Fruit fly (Drosophila melanogaster) whole organism, prepupa: ENCODE results near the gene CG11892.

Source experiments
- CG10669 ChIP-seq: fragments of 200-800 bp; sonication (Bioruptor generic); optimal IDR thresholded peaks from 3 replicates; lab custom pipeline; 2018; ENCODE audit warnings: missing biosample characterization, mild to moderate bottlenecking, missing genetic modification characterization, moderate library complexity
- CG11762 ChIP-seq: fragments of 200-800 bp; sonication (Bioruptor generic); optimal IDR thresholded peaks from 3 replicates; lab custom pipeline; 2016; ENCODE audit warnings: missing biosample characterization, missing genetic modification characterization; ENCODE audit not compliant: insufficient read depth
- CG15336 ChIP-seq: fragments of 200-800 bp; sonication (Bioruptor generic); IDR thresholded peaks from 2 replicates; pipeline ENCODE4 v1.3.6; 2022; ENCODE audit warnings: missing biosample characterization, missing genetic modification characterization
- CG3032 ChIP-seq: fragments of 200-800 bp; optimal IDR thresholded peaks from 2 replicates; lab custom pipeline; 2019; ENCODE audit warnings: missing biosample characterization, mild to moderate bottlenecking, missing genetic modification characterization, moderate library complexity
- CG3919 ChIP-seq: fragments of 200-800 bp; sonication (Bioruptor generic); optimal IDR thresholded peaks from 3 replicates; lab custom pipeline; 2016; ENCODE audit warnings: missing biosample characterization, missing genetic modification characterization
- CG4318 ChIP-seq: fragments of 200-800 bp; sonication (Bioruptor generic); optimal IDR thresholded peaks from 3 replicates; lab custom pipeline; 2017; ENCODE audit warnings: missing biosample characterization, mild to moderate bottlenecking, missing genetic modification characterization
- CG6163 ChIP-seq: fragments of 200-800 bp; sonication (Bioruptor generic); IDR thresholded peaks from 3 replicates; pipeline ENCODE4 v1.3.6; 2022; ENCODE audit warnings: missing biosample characterization, missing genetic modification characterization
- CG6808 ChIP-seq: fragments of 200-800 bp; sonication (Bioruptor generic); optimal IDR thresholded peaks from 3 replicates; lab custom pipeline; 2017; ENCODE audit warnings: missing biosample characterization, missing genetic modification characterization, mild to moderate bottlenecking, moderate library complexity, missing genetic modification reagents
- CG6854 ChIP-seq: fragments of 200-800 bp; sonication (Bioruptor generic); optimal IDR thresholded peaks from 2 replicates; lab custom pipeline; 2017; ENCODE audit warnings: missing biosample characterization, mild to moderate bottlenecking, missing genetic modification characterization
- CG7368 ChIP-seq: fragments of 200-800 bp; sonication (Bioruptor generic); optimal IDR thresholded peaks from 3 replicates; lab custom pipeline; 2016; ENCODE audit warnings: missing biosample characterization, missing genetic modification characterization
- CG8632 ChIP-seq: fragments of 200-800 bp; sonication (Bioruptor generic); optimal IDR thresholded peaks from 3 replicates; lab custom pipeline; 2016; ENCODE audit warnings: missing biosample characterization, missing genetic modification characterization
- CG9139 ChIP-seq: fragments of 200-800 bp; sonication (Bioruptor generic); optimal IDR thresholded peaks from 3 replicates; lab custom pipeline; 2017; ENCODE audit warnings: missing biosample characterization, mild to moderate bottlenecking, missing genetic modification characterization
- Eip75B ChIP-seq: fragments of 200-800 bp; sonication (Bioruptor generic); optimal IDR thresholded peaks from 3 replicates; lab custom pipeline; 2016; ENCODE audit warnings: missing biosample characterization, missing genetic modification characterization
- Eip78C ChIP-seq: fragments of 200-800 bp; sonication (Bioruptor generic); peaks from one replicate; lab custom pipeline; 2016; ENCODE audit warnings: missing biosample characterization, missing genetic modification characterization
- Ets21C ChIP-seq: fragments of 200-800 bp; sonication (Bioruptor generic); optimal IDR thresholded peaks from 3 replicates; lab custom pipeline; 2016; ENCODE audit warnings: missing biosample characterization, missing genetic modification characterization
- Ets96B ChIP-seq: fragments of 200-800 bp; optimal IDR thresholded peaks from 2 replicates; lab custom pipeline; 2019; ENCODE audit warnings: missing biosample characterization, mild to moderate bottlenecking, missing genetic modification characterization, moderate library complexity
- Hr39 ChIP-seq: fragments of 200-800 bp; sonication (Bioruptor generic); optimal IDR thresholded peaks from 2 replicates; lab custom pipeline; 2016; ENCODE audit warnings: missing biosample characterization, missing genetic modification characterization
- Lpt ChIP-seq: fragments of 200-800 bp; sonication (Bioruptor generic); optimal IDR thresholded peaks from 3 replicates; lab custom pipeline; 2016; ENCODE audit warnings: missing biosample characterization, missing genetic modification characterization
- Met ChIP-seq: fragments of 200-800 bp; sonication (Bioruptor generic); optimal IDR thresholded peaks from 3 replicates; lab custom pipeline; 2016; ENCODE audit warnings: missing biosample characterization, missing genetic modification characterization
- Sox102F ChIP-seq: fragments of 200-800 bp; sonication (Bioruptor generic); optimal IDR thresholded peaks from 2 replicates; lab custom pipeline; 2016; ENCODE audit warnings: missing biosample characterization, mild to moderate bottlenecking, missing genetic modification characterization
- Sox14 ChIP-seq: fragments of 200-800 bp; sonication (Bioruptor generic); optimal IDR thresholded peaks from 3 replicates; lab custom pipeline; 2016; ENCODE audit warnings: missing biosample characterization, missing genetic modification characterization
- cyc ChIP-seq: fragments of 200-800 bp; sonication (Bioruptor generic); optimal IDR thresholded peaks from 3 replicates; lab custom pipeline; 2016; ENCODE audit warnings: missing biosample characterization, missing genetic modification characterization
- dac ChIP-seq: fragments of 200-800 bp; sonication (Bioruptor generic); optimal IDR thresholded peaks from 2 replicates; lab custom pipeline; 2017; ENCODE audit warnings: missing biosample characterization, mild to moderate bottlenecking, missing genetic modification characterization
- dsx ChIP-seq: fragments of 200-800 bp; optimal IDR thresholded peaks from 3 replicates; lab custom pipeline; 2019; ENCODE audit warnings: missing biosample characterization, mild to moderate bottlenecking, missing genetic modification characterization, moderate library complexity; ENCODE audit not compliant: poor library complexity, severe bottlenecking
- esn ChIP-seq: fragments of 200-800 bp; sonication (Bioruptor generic); optimal IDR thresholded peaks from 2 replicates; lab custom pipeline; 2016; ENCODE audit warnings: missing biosample characterization, mild to moderate bottlenecking, missing genetic modification characterization, moderate library complexity
- fd59A ChIP-seq: fragments of 200-800 bp; sonication (Bioruptor generic); optimal IDR thresholded peaks from 2 replicates; lab custom pipeline; 2017; ENCODE audit warnings: missing biosample characterization, mild to moderate bottlenecking, missing genetic modification characterization, missing genetic modification reagents
- fkh ChIP-seq: fragments of 200-800 bp; sonication (Bioruptor generic); optimal IDR thresholded peaks from 3 replicates; lab custom pipeline; 2017; ENCODE audit warnings: missing biosample characterization, mild to moderate bottlenecking, missing genetic modification characterization, moderate library complexity
- pdm3 ChIP-seq: fragments of 200-800 bp; sonication (Bioruptor generic); optimal IDR thresholded peaks from 3 replicates; lab custom pipeline; 2016; ENCODE audit warnings: missing biosample characterization, missing genetic modification characterization
- ss ChIP-seq, 2 experiments: fragments of 200-800 bp; sonication (Bioruptor generic); optimal IDR thresholded peaks; 2 replicates in 1 of 2; 3 replicates in 1 of 2; lab custom pipeline; 2017 to 2018; ENCODE audit warnings: mild to moderate bottlenecking in 2 of 2, missing biosample characterization in 2 of 2, missing genetic modification characterization in 2 of 2, moderate library complexity in 1 of 2
- vri ChIP-seq: fragments of 200-800 bp; sonication (Bioruptor generic); optimal IDR thresholded peaks from 3 replicates; lab custom pipeline; 2016; ENCODE audit warnings: missing biosample characterization, mild to moderate bottlenecking, missing genetic modification characterization

CG11892 gene

dm6 chr3R:25308228-25308627, 26.9 kb downstream of the CG11892 start, which contains the start of gene CG10550:
CG10550 (minus strand) TSS chr3R:25308391.
- no peak for TF ChIP-seq CG6163 (GFP tag; lab: Robert Waterston, UW)
- TF ChIP-seq CG3032 = no peak
- no peak for TF ChIP-seq pdm3
- TF ChIP-seq ss (GFP tag; optimal IDR thresholded peaks at IDR 0.05; lab: Kevin White, UChicago) = no peak
- no peak for TF ChIP-seq Ets96B (tag; lab: Kevin White, UChicago)
- no peak for TF ChIP-seq Lpt (GFP tag; lab: Kevin White, UChicago)
- TF ChIP-seq esn (GFP tag; lab: Kevin White, UChicago) = no peak
- no peak for TF ChIP-seq fd59A (GFP tag; lab: Kevin White, UChicago)
- TF ChIP-seq dac (GFP tag; lab: Kevin White, UChicago) = no peak
- no peak for TF ChIP-seq dsx (GFP tag; lab: Kevin White, UChicago)

DNA sequence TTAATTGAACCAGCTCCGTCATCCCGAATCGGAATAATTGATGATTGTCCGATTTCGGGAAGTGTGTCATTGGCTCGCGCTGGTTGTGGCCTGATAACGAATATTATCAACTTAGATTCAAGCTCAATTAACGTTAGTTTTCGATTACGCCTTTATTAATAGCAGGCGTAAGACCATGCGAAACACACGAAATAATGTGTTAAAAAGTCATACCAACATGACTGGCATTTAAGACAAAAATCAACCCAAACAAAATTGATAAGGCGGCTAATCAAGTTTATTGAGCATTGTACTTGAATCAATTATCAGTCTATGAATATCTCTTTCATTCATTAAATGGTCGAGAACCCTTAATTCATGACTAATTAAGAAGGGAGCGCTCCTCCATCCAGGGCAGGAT, 27.8 kb downstream of the CG11892 start:
- TF ChIP-seq vri (GFP tag; lab: Kevin White, UChicago) (peak; percentile 9), Ets21C (GFP tag; lab: Kevin White, UChicago) (no peak), Eip78C (GFP tag; lab: Kevin White, UChicago) (no peak), fkh (no peak), CG6163 (GFP tag; lab: Robert Waterston, UW) (no peak), Eip75B (GFP tag; lab: Kevin White, UChicago) (no peak)

DNA sequence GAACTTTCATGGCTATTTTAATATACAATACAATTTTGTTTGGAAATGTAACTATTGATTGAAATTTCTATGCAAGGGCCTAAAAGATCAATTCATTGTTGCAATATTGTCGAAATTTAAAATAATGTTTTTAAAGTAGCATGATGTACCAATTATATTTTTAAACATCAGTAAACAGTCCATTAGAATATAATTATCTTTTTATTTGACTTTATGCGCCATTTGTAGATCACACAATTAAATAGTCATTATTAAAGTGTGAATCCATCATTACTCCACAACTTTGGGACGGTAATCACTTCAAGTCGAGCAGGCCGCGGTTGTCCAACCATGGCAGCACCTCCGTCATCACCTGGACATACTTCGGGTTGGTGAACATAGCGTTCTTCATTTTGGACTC, 29.5 kb downstream of the CG11892 start, which contains the start of gene CG31099:
CG31099 (minus strand) TSS at position 101 of the 400 bp plus-strand sequence.
- TF ChIP-seq vri (GFP tag; lab: Kevin White, UChicago) = no peak
- no peak for TF ChIP-seq cyc (GFP tag; lab: Kevin White, UChicago)
- TF ChIP-seq Sox14 (GFP tag; lab: Kevin White, UChicago) = no peak
- no peak for TF ChIP-seq CG4318 (GFP tag; lab: Kevin White, UChicago)
- TF ChIP-seq Met (GFP tag; lab: Kevin White, UChicago) = no peak
- no peak for TF ChIP-seq CG3919 (GFP tag; lab: Kevin White, UChicago)

DNA sequence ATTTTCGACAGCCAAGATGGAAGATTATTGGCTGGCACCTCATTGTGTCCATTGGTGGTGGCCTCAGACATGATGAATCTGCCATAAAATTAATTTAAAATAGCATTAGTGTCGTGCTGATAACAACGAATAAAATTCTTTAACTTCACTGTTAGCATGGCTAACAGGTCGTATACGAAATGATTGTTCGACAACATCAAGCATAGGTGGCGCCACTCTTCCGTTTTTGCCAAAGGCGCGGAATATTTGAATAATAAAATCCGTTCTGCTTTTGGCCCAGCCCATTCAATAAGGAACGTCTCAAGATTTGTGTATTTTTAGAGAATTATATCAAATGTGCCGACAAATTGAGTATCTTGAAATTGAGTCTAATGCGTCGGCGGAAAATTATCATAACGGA, 31.2 kb downstream of the CG11892 start:
- TF ChIP-seq CG6854 (GFP tag; lab: Kevin White, UChicago) (no peak), Hr39 (GFP tag; lab: Kevin White, UChicago) (no peak), CG4318 (GFP tag; lab: Kevin White, UChicago) (no peak)
- TF ChIP-seq, all 60 proteins: peak for 0

- no peak for TF ChIP-seq CG10669 (GFP tag; lab: Kevin White, UChicago)
- peak; percentile 55 for TF ChIP-seq vri (GFP tag; lab: Kevin White, UChicago)
Observed at dm6 chr3R:25313771-25314170, 32.4 kb downstream of the CG11892 start, which contains the start of gene CG31087. CG31087 (minus strand) TSS chr3R:25313833.

dm6 chr3R:25316016-25316415, 34.7 kb downstream of the CG11892 start, which contains the start of gene CG10559:
CG10559 (minus strand) TSS chr3R:25316116.
- no peak for TF ChIP-seq CG6808 (GFP tag; lab: Kevin White, UChicago)
- TF ChIP-seq fkh = peak; percentile 45
- TF ChIP-seq Sox102F (GFP tag; lab: Kevin White, UChicago) = no peak
- no peak for TF ChIP-seq CG8632 (GFP tag; lab: Kevin White, UChicago)
- no peak for TF ChIP-seq cyc (GFP tag; lab: Kevin White, UChicago)

- TF ChIP-seq CG11762 (GFP tag; lab: Kevin White, UChicago) (no peak), CG15336 (GFP tag; lab: Robert Waterston, UW) (no peak), cyc (GFP tag; lab: Kevin White, UChicago) (no peak), Ets21C (GFP tag; lab: Kevin White, UChicago) (no peak), CG7368 (GFP tag; lab: Kevin White, UChicago) (no peak), Hr39 (GFP tag; lab: Kevin White, UChicago) (no peak), pdm3 (no peak), CG9139 (GFP tag; lab: Kevin White, UChicago) (no peak), CG3919 (GFP tag; lab: Kevin White, UChicago) (no peak)
- TF ChIP-seq, all 60 proteins: peak for 0
Observed at dm6 chr3R:25318011-25318410, 36.7 kb downstream of the CG11892 start, which contains the start of gene CG10553. CG10553 (minus strand) TSS chr3R:25318111.
